Fruit fly (Drosophila melanogaster): ENCODE data around the gene tnc.
A peak's percentile ranks its signal among the peaks of the same experiment; 100 is the strongest.

Gene tnc

dm6 chr3R:25004763-25005162 is 20.6 kb downstream of the tnc start (continued):
- TF ChIP-seq MBD-R2 (GFP tag; IDR thresholded peaks at IDR 0.05) (no peak; the same call in 1 of the 2 replicates), bigmax (GFP tag; optimal IDR thresholded peaks at IDR 0.05) (no peak), CG33557 (GFP tag; optimal IDR thresholded peaks at IDR 0.05) (no peak), CG17829 (tag; optimal IDR thresholded peaks at IDR 0.05) (peak; percentile 33), E2f2 (GFP tag; IDR thresholded peaks at IDR 0.05) (peak; percentile 16; the same call in 1 of the 2 replicates), Opbp (GFP tag; IDR thresholded peaks at IDR 0.05; ENCODE audit: partially characterized antibody) (no peak), CG10274 (GFP tag; optimal IDR thresholded peaks at IDR 0.05) (no peak), chinmo (GFP tag; IDR thresholded peaks at IDR 0.05; ENCODE audit: partially characterized antibody) (no peak)

- TF ChIP-seq CG1233 (GFP tag; optimal IDR thresholded peaks at IDR 0.05) (no peak), chm (GFP tag; IDR thresholded peaks at IDR 0.05) (no peak), abd-A (tag; optimal IDR thresholded peaks at IDR 0.05) (peak; percentile 73), Dbx (GFP tag; IDR thresholded peaks at IDR 0.05) (no peak), vvl (GFP tag; IDR thresholded peaks at IDR 0.05) (peak; percentile 80), Atf6 (GFP tag; IDR thresholded peaks at IDR 0.05) (no peak), chinmo (GFP tag; IDR thresholded peaks at IDR 0.05; ENCODE audit: partially characterized antibody) (peak; percentile 90; the same call in 2 of the 4 replicates), Sox102F (GFP tag; optimal IDR thresholded peaks at IDR 0.05) (peak; percentile 1), CG17802 (tag; optimal IDR thresholded peaks at IDR 0.05) (no peak), CG12769 (tag; optimal IDR thresholded peaks at IDR 0.05) (peak; percentile 59), cwo (GFP tag; optimal IDR thresholded peaks at IDR 0.05) (peak; percentile 55), sd (tag; optimal IDR thresholded peaks at IDR 0.05) (peak; percentile 81), cg (GFP tag; optimal IDR thresholded peaks at IDR 0.05) (peak; percentile 3), Eip74EF (GFP tag; optimal IDR thresholded peaks at IDR 0.05) (peak in 1 of 2 experiments; percentile 75), Fer3 (tag; optimal IDR thresholded peaks at IDR 0.05) (no peak), Pdp1 (GFP tag; optimal IDR thresholded peaks at IDR 0.05) (peak in 1 of 2 experiments; percentile 64), Rx (GFP tag; IDR thresholded peaks at IDR 0.05) (no peak), Fer2 (tag; optimal IDR thresholded peaks at IDR 0.05) (no peak), H15 (GFP tag; IDR thresholded peaks at IDR 0.05) (no peak), CG13894 (tag; optimal IDR thresholded peaks at IDR 0.05) (no peak), CG7839 (tag; optimal IDR thresholded peaks at IDR 0.05) (no peak), CG6272 (GFP tag; IDR thresholded peaks at IDR 0.05) (no peak), CG15269 (tag; optimal IDR thresholded peaks at IDR 0.05) (peak; percentile 38), stwl (tag; optimal IDR thresholded peaks at IDR 0.05) (no peak)
Measured at dm6 chr3R:25005748-25006147, 21.6 kb downstream of the tnc start.

dm6 chr3R:25009745-25010446 is 25.7 kb downstream of the tnc start:
- TF ChIP-seq ci (GFP tag; IDR thresholded peaks at IDR 0.05), result peak; percentile 29; the same call in 1 of the 3 replicates
- no peak for TF ChIP-seq Asciz (GFP tag; optimal IDR thresholded peaks at IDR 0.05)
- TF ChIP-seq NC2β (GFP tag; optimal IDR thresholded peaks at IDR 0.05), result no peak
- TF ChIP-seq Opbp (GFP tag; IDR thresholded peaks at IDR 0.05; ENCODE audit: partially characterized antibody), result no peak
- peak; percentile 13 for TF ChIP-seq Blimp-1 (GFP tag; optimal IDR thresholded peaks at IDR 0.05)
- TF ChIP-seq her (GFP tag; optimal IDR thresholded peaks at IDR 0.05), result no peak
- TF ChIP-seq CG18599 (GFP tag; optimal IDR thresholded peaks at IDR 0.05), result no peak
- TF ChIP-seq nmo (GFP tag; optimal IDR thresholded peaks at IDR 0.05), result peak; percentile 9
- no peak for TF ChIP-seq CG9932 (GFP tag; IDR thresholded peaks at IDR 0.05)
- no peak for TF ChIP-seq nau (GFP tag; optimal IDR thresholded peaks at IDR 0.05)
- peak; percentile 14; the same call in 1 of the 3 replicates for TF ChIP-seq row (GFP tag; IDR thresholded peaks at IDR 0.05)
- no peak for TF ChIP-seq Abd-B (GFP tag; optimal IDR thresholded peaks at IDR 0.05)
- TF ChIP-seq CG1603 (tag; optimal IDR thresholded peaks at IDR 0.05), result peak; percentile 27
- peak; percentile 30 for TF ChIP-seq dmrt11E (tag; optimal IDR thresholded peaks at IDR 0.05)
- no peak for TF ChIP-seq Hsf (GFP tag; optimal IDR thresholded peaks at IDR 0.05)
- no peak for TF ChIP-seq salm (tag; optimal IDR thresholded peaks at IDR 0.05)
- no peak for TF ChIP-seq D19A (tag; optimal IDR thresholded peaks at IDR 0.05)
